Worm (Caenorhabditis elegans) whole organism, L1 larva: ENCODE measurements around the gene kdp-1.

Experiments
- C16A3.4 ChIP-seq: fragments of 150-350 bp; optimal IDR thresholded peaks from 2 replicates; lab custom pipeline; 2014; ENCODE audit warnings: missing biosample characterization, missing genetic modification characterization
- Y116A8C.19 ChIP-seq: sonication (generic microtip); optimal IDR thresholded peaks from 2 replicates; lab custom pipeline; 2016; ENCODE audit warnings: missing compliant biosample characterization, missing genetic modification characterization, borderline replicate concordance
- aha-1 ChIP-seq: fragments of 150-350 bp; optimal IDR thresholded peaks from 2 replicates; lab custom pipeline; 2014; ENCODE audit warnings: missing biosample characterization, missing genetic modification characterization
- aly-2 ChIP-seq: fragments of 150-350 bp; optimal IDR thresholded peaks from 2 replicates; lab custom pipeline; 2014; ENCODE audit warnings: missing biosample characterization, missing genetic modification characterization
- blmp-1 ChIP-seq: fragments of 150-350 bp; optimal IDR thresholded peaks from 2 replicates; lab custom pipeline; 2014; ENCODE audit warnings: missing biosample characterization, missing genetic modification characterization
- dpl-1 ChIP-seq, 3 experiments: fragments of 150-350 bp in 2 of 3; sonication (generic microtip) in 1 of 3; optimal IDR thresholded peaks; 2 replicates each; lab custom pipeline; 2014 to 2017; ENCODE audit warnings: missing biosample characterization in 3 of 3, missing genetic modification characterization in 3 of 3, missing genetic modification reagents in 3 of 3
- dsc-1 ChIP-seq: sonication (generic microtip); optimal IDR thresholded peaks from 2 replicates; lab custom pipeline; 2016; ENCODE audit warnings: mild to moderate bottlenecking, missing genetic modification characterization, missing compliant biosample characterization
- efl-1 ChIP-seq, 4 experiments: fragments of 150-350 bp; optimal IDR thresholded peaks in 3 of 4; peaks in 1 of 4; 1 replicate in 1 of 4; 2 replicates in 3 of 4; lab custom pipeline; 2014; ENCODE audit warnings: missing biosample characterization in 2 of 4, missing genetic modification characterization in 2 of 4, missing genetic modification reagents in 2 of 4
- elt-2 ChIP-seq: sonication (generic microtip); optimal IDR thresholded peaks from 2 replicates; lab custom pipeline; 2016; ENCODE audit warnings: missing genetic modification characterization, mild to moderate bottlenecking, inconsistent platforms, missing compliant biosample characterization, missing genetic modification reagents
- elt-3 ChIP-seq, 6 experiments: fragments of 150-350 bp in 1 of 6; sonication (generic microtip); optimal IDR thresholded peaks; 2 replicates each; lab custom pipeline; 2017 to 2018; ENCODE audit warnings: missing biosample characterization in 6 of 6, missing genetic modification characterization in 6 of 6, inconsistent platforms in 1 of 6
- ets-5 ChIP-seq: fragments of 200-800 bp; sonication (Bioruptor generic); IDR thresholded peaks from 2 replicates; pipeline ENCODE4 v1.3.6; 2022; ENCODE audit warnings: missing genetic modification characterization, missing compliant biosample characterization
- fos-1 ChIP-seq: fragments of 150-350 bp; optimal IDR thresholded peaks from 2 replicates; lab custom pipeline; 2014; ENCODE audit warnings: missing biosample characterization, missing genetic modification characterization
- grh-1 ChIP-seq: fragments of 200-800 bp; sonication (Bioruptor generic); IDR thresholded peaks from 2 replicates; pipeline ENCODE4 v1.3.6; 2022; ENCODE audit warnings: missing genetic modification reagents, missing genetic modification characterization, missing compliant biosample characterization
- irx-1 ChIP-seq: sonication (generic microtip); optimal IDR thresholded peaks from 2 replicates; lab custom pipeline; 2016; ENCODE audit warnings: missing genetic modification characterization, missing compliant biosample characterization
- jun-1 ChIP-seq: fragments of 150-350 bp; optimal IDR thresholded peaks from 2 replicates; lab custom pipeline; 2014; ENCODE audit warnings: missing biosample characterization, missing genetic modification reagents, missing genetic modification characterization
- lin-13 ChIP-seq: fragments of 150-350 bp; optimal IDR thresholded peaks from 2 replicates; lab custom pipeline; 2014; ENCODE audit warnings: missing biosample characterization, missing genetic modification reagents, missing genetic modification characterization
- lin-14 ChIP-seq: fragments of 200-800 bp; sonication (Bioruptor generic); optimal IDR thresholded peaks from 2 replicates; lab custom pipeline; 2018; ENCODE audit warnings: mild to moderate bottlenecking, missing genetic modification characterization, moderate library complexity, missing compliant biosample characterization
- lin-35 ChIP-seq, 2 experiments: fragments of 150-350 bp; optimal IDR thresholded peaks; 2 replicates each; lab custom pipeline; 2014; ENCODE audit warnings: missing biosample characterization in 2 of 2, missing genetic modification characterization in 2 of 2, missing genetic modification reagents in 2 of 2
- mab-9 ChIP-seq: fragments of 200-800 bp; sonication (Bioruptor generic); IDR thresholded peaks from 2 replicates; pipeline ENCODE4 v1.3.6; 2022; ENCODE audit warnings: missing genetic modification reagents, missing genetic modification characterization, missing compliant biosample characterization
- mdl-1 ChIP-seq, 2 experiments: fragments of 150-350 bp; optimal IDR thresholded peaks; 2 replicates each; lab custom pipeline; 2014 to 2017; ENCODE audit warnings: missing biosample characterization in 2 of 2, missing genetic modification characterization in 2 of 2, inconsistent platforms in 1 of 2
- nhr-19 ChIP-seq: fragments of 200-800 bp; sonication (Bioruptor generic); conservative IDR thresholded peaks from 2 replicates; pipeline ENCODE4 v1.3.6; 2022; ENCODE audit warnings: missing genetic modification characterization, missing compliant biosample characterization
- nhr-20 ChIP-seq: sonication (generic microtip); optimal IDR thresholded peaks from 2 replicates; lab custom pipeline; 2016; ENCODE audit warnings: mild to moderate bottlenecking, missing genetic modification characterization, missing compliant biosample characterization
- nhr-71 ChIP-seq: sonication (generic microtip); optimal IDR thresholded peaks from 2 replicates; lab custom pipeline; 2016; ENCODE audit warnings: mild to moderate bottlenecking, missing genetic modification characterization, moderate library complexity, missing compliant biosample characterization
- nhr-77 ChIP-seq: fragments of 150-350 bp; optimal IDR thresholded peaks from 2 replicates; lab custom pipeline; 2014; ENCODE audit warnings: missing biosample characterization, missing genetic modification characterization
- nhr-85 ChIP-seq: sonication (generic microtip); peaks from one replicate; lab custom pipeline; 2016; ENCODE audit warnings: missing genetic modification characterization, inconsistent platforms, missing compliant biosample characterization
- nhr-90 ChIP-seq: sonication (generic microtip); optimal IDR thresholded peaks from 2 replicates; lab custom pipeline; 2016; ENCODE audit warnings: mild to moderate bottlenecking, missing genetic modification characterization, missing compliant biosample characterization; ENCODE audit not compliant: poor library complexity
- pag-3 ChIP-seq: sonication (generic microtip); optimal IDR thresholded peaks from 2 replicates; lab custom pipeline; 2017; ENCODE audit warnings: missing genetic modification characterization, mild to moderate bottlenecking, missing compliant biosample characterization, antibody characterized with exemption, borderline replicate concordance; ENCODE audit not compliant: insufficient read depth
- pqm-1 ChIP-seq: sonication (generic microtip); optimal IDR thresholded peaks from 3 replicates; lab custom pipeline; 2017; ENCODE audit warnings: missing biosample characterization, missing genetic modification characterization
- snu-23 ChIP-seq: sonication (generic microtip); optimal IDR thresholded peaks from 2 replicates; lab custom pipeline; 2016; ENCODE audit warnings: missing genetic modification characterization, missing compliant biosample characterization
- sptf-1 ChIP-seq: fragments of 150-350 bp; optimal IDR thresholded peaks from 2 replicates; lab custom pipeline; 2014; ENCODE audit warnings: missing biosample characterization, missing genetic modification characterization
- swsn-7 ChIP-seq: sonication (generic microtip); optimal IDR thresholded peaks from 2 replicates; lab custom pipeline; 2016; ENCODE audit warnings: missing genetic modification characterization, missing compliant biosample characterization
- tbx-2 ChIP-seq: sonication (generic microtip); optimal IDR thresholded peaks from 2 replicates; lab custom pipeline; 2016; ENCODE audit warnings: missing genetic modification characterization, missing compliant biosample characterization
- unc-130 ChIP-seq: fragments of 150-350 bp; optimal IDR thresholded peaks from 2 replicates; lab custom pipeline; 2017; ENCODE audit warnings: missing biosample characterization, missing genetic modification characterization, inconsistent platforms
- unc-86 ChIP-seq: sonication (generic microtip); optimal IDR thresholded peaks from 2 replicates; lab custom pipeline; 2016; ENCODE audit warnings: missing genetic modification characterization, missing compliant biosample characterization
- vab-15 ChIP-seq: sonication (generic microtip); optimal IDR thresholded peaks from 2 replicates; lab custom pipeline; 2017; ENCODE audit warnings: missing genotype, mild to moderate bottlenecking, missing genetic modification characterization, missing compliant biosample characterization
- xbp-1 ChIP-seq: sonication (generic microtip); optimal IDR thresholded peaks from 2 replicates; lab custom pipeline; 2016; ENCODE audit warnings: missing genetic modification characterization, missing compliant biosample characterization
- zag-1 ChIP-seq: fragments of 150-350 bp; optimal IDR thresholded peaks from 2 replicates; lab custom pipeline; 2014; ENCODE audit warnings: missing biosample characterization, missing genetic modification characterization

Gene kdp-1

DNA sequence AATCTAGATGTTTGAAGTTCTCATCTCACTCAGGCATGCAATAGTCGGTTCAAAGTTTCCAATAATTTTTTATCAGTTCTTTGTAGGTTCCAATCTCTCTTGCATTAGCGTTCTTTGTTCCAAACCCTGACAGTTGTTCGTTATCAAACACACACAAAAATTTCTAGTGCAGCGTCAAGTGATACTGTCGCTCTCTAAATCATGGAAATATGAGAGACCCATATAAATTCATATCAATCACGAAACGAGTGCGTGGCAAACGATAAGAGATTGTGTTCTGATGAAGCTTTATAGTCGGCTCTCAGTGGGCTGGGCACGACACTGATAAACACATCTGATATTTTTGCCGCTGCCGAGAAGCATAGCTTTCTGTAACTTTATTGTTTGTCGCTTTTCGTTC, 14.2 kb downstream of the kdp-1 start:
- peak; percentile 40 for TF ChIP-seq nhr-85 (tag; lab: Kevin White, UChicago)
- peak in 1 of 2 experiments; percentile 6 for TF ChIP-seq lin-35 (GFP tag; optimal IDR thresholded peaks at IDR 0.05; lab: Kevin White, UChicago)
- TF ChIP-seq nhr-71 (tag; lab: Kevin White, UChicago), result peak; percentile 26
- TF ChIP-seq xbp-1 (tag; lab: Kevin White, UChicago), result no peak
- peak; percentile 1 for TF ChIP-seq pqm-1
- TF ChIP-seq unc-86 (tag; lab: Kevin White, UChicago), result no peak
- TF ChIP-seq efl-1 (optimal IDR thresholded peaks at IDR 0.05; lab: Kevin White, UChicago), result no peak
- peak in 1 of 2 experiments; percentile 3 for TF ChIP-seq efl-1 (GFP tag; optimal IDR thresholded peaks at IDR 0.05 in 1 of 2; lab: Kevin White, UChicago)
- TF ChIP-seq elt-2 (tag; lab: Kevin White, UChicago), result peak; percentile 95
- TF ChIP-seq lin-14 (GFP tag; lab: Kevin White, UChicago), result peak; percentile 3

- no peak for TF ChIP-seq sptf-1 (tag; lab: Kevin White, UChicago)
- TF ChIP-seq grh-1 (GFP tag; lab: Robert Waterston, UW), result no peak
- no peak for TF ChIP-seq irx-1
- no peak for TF ChIP-seq fos-1 (tag; lab: Kevin White, UChicago)
- no peak for TF ChIP-seq blmp-1 (tag; lab: Kevin White, UChicago)
- no peak for TF ChIP-seq ets-5 (GFP tag; lab: Robert Waterston, UW)
- TF ChIP-seq elt-3 (tag; optimal IDR thresholded peaks at IDR 0.05; lab: Kevin White, UChicago), result no peak
Measured at ce11 chrIV:13315344-13315743, 15.4 kb downstream of the kdp-1 start, which contains the start of gene fat-1. Gene fat-1 (plus strand): TSS chrIV:13315644.

ce11 chrIV:13318773-13319172, 18.8 kb downstream of the kdp-1 start:
- TF ChIP-seq unc-130 (tag; lab: Kevin White, UChicago), result no peak
- TF ChIP-seq lin-35 (GFP tag; optimal IDR thresholded peaks at IDR 0.05; lab: Kevin White, UChicago), result peak in 1 of 2 experiments; percentile 54
- no peak for TF ChIP-seq pqm-1
- no peak for TF ChIP-seq C16A3.4 (tag; lab: Kevin White, UChicago)
- peak; percentile 3 for TF ChIP-seq tbx-2 (tag; lab: Kevin White, UChicago)
- TF ChIP-seq vab-15 (tag; lab: Kevin White, UChicago), result no peak
- no peak for TF ChIP-seq aly-2 (tag; lab: Kevin White, UChicago)
- TF ChIP-seq lin-13 (GFP tag; lab: Kevin White, UChicago), result no peak
- no peak for TF ChIP-seq swsn-7 (tag; lab: Kevin White, UChicago)
- no peak for TF ChIP-seq Y116A8C.19 (tag; lab: Kevin White, UChicago)
- peak; percentile 83 for TF ChIP-seq nhr-20 (tag; lab: Kevin White, UChicago)
- TF ChIP-seq jun-1 (tag; lab: Kevin White, UChicago), result peak; percentile 31
- peak; percentile 74 for TF ChIP-seq nhr-19
- TF ChIP-seq aha-1 (tag; lab: Kevin White, UChicago), result no peak
- TF ChIP-seq grh-1 (GFP tag; lab: Robert Waterston, UW), result 0 out of 2 replicates have a peak, but pooled peaks have one; percentile 26
- TF ChIP-seq mab-9 (GFP tag; lab: Robert Waterston, UW), result no peak
- TF ChIP-seq dpl-1 (GFP tag; optimal IDR thresholded peaks at IDR 0.05; lab: Kevin White, UChicago), result no peak
- peak; percentile 58 for TF ChIP-seq nhr-85 (tag; lab: Kevin White, UChicago)
- TF ChIP-seq elt-2 (tag; lab: Kevin White, UChicago), result peak; percentile 94
- no peak for TF ChIP-seq dsc-1
- no peak for TF ChIP-seq nhr-77 (tag; lab: Kevin White, UChicago)
- TF ChIP-seq fos-1 (tag; lab: Kevin White, UChicago), result peak; percentile 20
- peak; percentile 58 for TF ChIP-seq nhr-90 (tag; lab: Kevin White, UChicago)
- TF ChIP-seq blmp-1 (tag; lab: Kevin White, UChicago), result peak; percentile 36
- peak; percentile 34 for TF ChIP-seq lin-14 (GFP tag; lab: Kevin White, UChicago)
- no peak for TF ChIP-seq pag-3 (tag; lab: Kevin White, UChicago)
- TF ChIP-seq elt-3 (tag; optimal IDR thresholded peaks at IDR 0.05; lab: Kevin White, UChicago), result peak; percentile 25 to 82 (median 39)
- TF ChIP-seq efl-1 (optimal IDR thresholded peaks at IDR 0.05; lab: Kevin White, UChicago), result no peak
- TF ChIP-seq efl-1 (GFP tag; optimal IDR thresholded peaks at IDR 0.05 in 1 of 2; lab: Kevin White, UChicago), result peak in 1 of 2 experiments; percentile 87
- TF ChIP-seq zag-1 (tag; lab: Kevin White, UChicago), result no peak
- peak; percentile 47 for TF ChIP-seq snu-23 (GFP tag; lab: Kevin White, UChicago)
- peak in 1 of 2 experiments; percentile 12 for TF ChIP-seq mdl-1 (tag; optimal IDR thresholded peaks at IDR 0.05; lab: Kevin White, UChicago)
- TF ChIP-seq nhr-71 (tag; lab: Kevin White, UChicago), result peak; percentile 67
